Worm (Caenorhabditis elegans): Measurements from ENCODE around the gene sru-3.

sru-3 gene

ce11 chrIV:9500100-9500499 lies 3.7 kb downstream of the sru-3 start, which contains the start of gene ugt-21:
Gene ugt-21, plus strand, starts transcription at chrIV:9500311.
- no peak for TF ChIP-seq tbx-2 (tag; optimal IDR thresholded peaks at IDR 0.05)
- no peak for TF ChIP-seq zag-1 (tag; optimal IDR thresholded peaks at IDR 0.05)
- TF ChIP-seq ceh-88 (GFP tag; IDR thresholded peaks at IDR 0.05): no peak
- no peak for TF ChIP-seq efl-1 (optimal IDR thresholded peaks at IDR 0.05)
- TF ChIP-seq efl-1 (GFP tag; optimal IDR thresholded peaks at IDR 0.05 in 1 of 2): peak in 1 of 2 experiments; percentile 69
- TF ChIP-seq ets-5 (GFP tag; IDR thresholded peaks at IDR 0.05): no peak
- TF ChIP-seq hpl-2 (GFP tag; optimal IDR thresholded peaks at IDR 0.05): no peak
- TF ChIP-seq egl-27 (tag; optimal IDR thresholded peaks at IDR 0.05): no peak
- TF ChIP-seq elt-2 (tag; optimal IDR thresholded peaks at IDR 0.05): peak; percentile 69
- no peak for TF ChIP-seq unc-30 (tag; optimal IDR thresholded peaks at IDR 0.05)
- TF ChIP-seq sup-37 (GFP tag; optimal IDR thresholded peaks at IDR 0.05): no peak
- TF ChIP-seq F16B12.6 (tag; optimal IDR thresholded peaks at IDR 0.05): no peak

ce11 chrIV:9506251-9506650 lies 9.8 kb downstream of the sru-3 start, which contains the start of gene ttr-9:
Gene ttr-9, minus strand, starts transcription at chrIV:9506351.
- no peak for TF ChIP-seq mdl-1 (tag; optimal IDR thresholded peaks at IDR 0.05)
- no peak for TF ChIP-seq nhr-71 (tag; optimal IDR thresholded peaks at IDR 0.05)
- no peak for TF ChIP-seq nhr-20 (tag; optimal IDR thresholded peaks at IDR 0.05)
- no peak for TF ChIP-seq pax-3 (tag; optimal IDR thresholded peaks at IDR 0.05)
- TF ChIP-seq fkh-8 (tag; optimal IDR thresholded peaks at IDR 0.05): no peak
- no peak for TF ChIP-seq lin-15B (tag; optimal IDR thresholded peaks at IDR 0.05)
- TF ChIP-seq ceh-82 (tag; optimal IDR thresholded peaks at IDR 0.05): no peak
- TF ChIP-seq dsc-1 (tag; optimal IDR thresholded peaks at IDR 0.05): no peak
- TF ChIP-seq nhr-19 (GFP tag; conservative IDR thresholded peaks at IDR 0.05): no peak
- no peak for TF ChIP-seq pag-3 (tag; optimal IDR thresholded peaks at IDR 0.05; ENCODE audit: borderline replicate concordance, insufficient read depth)
- no peak for TF ChIP-seq blmp-1 (tag; optimal IDR thresholded peaks at IDR 0.05)
- no peak for TF ChIP-seq nhr-84 (tag; optimal IDR thresholded peaks at IDR 0.05)
- TF ChIP-seq fos-1 (tag; optimal IDR thresholded peaks at IDR 0.05): no peak
- TF ChIP-seq nhr-85 (tag): no peak
- TF ChIP-seq snu-23 (GFP tag; optimal IDR thresholded peaks at IDR 0.05): no peak
- no peak for TF ChIP-seq lsy-2 (tag; optimal IDR thresholded peaks at IDR 0.05)
- no peak for TF ChIP-seq alr-1 (tag; optimal IDR thresholded peaks at IDR 0.05; ENCODE audit: borderline replicate concordance)
- no peak for TF ChIP-seq mab-9 (GFP tag; IDR thresholded peaks at IDR 0.05)

DNA sequence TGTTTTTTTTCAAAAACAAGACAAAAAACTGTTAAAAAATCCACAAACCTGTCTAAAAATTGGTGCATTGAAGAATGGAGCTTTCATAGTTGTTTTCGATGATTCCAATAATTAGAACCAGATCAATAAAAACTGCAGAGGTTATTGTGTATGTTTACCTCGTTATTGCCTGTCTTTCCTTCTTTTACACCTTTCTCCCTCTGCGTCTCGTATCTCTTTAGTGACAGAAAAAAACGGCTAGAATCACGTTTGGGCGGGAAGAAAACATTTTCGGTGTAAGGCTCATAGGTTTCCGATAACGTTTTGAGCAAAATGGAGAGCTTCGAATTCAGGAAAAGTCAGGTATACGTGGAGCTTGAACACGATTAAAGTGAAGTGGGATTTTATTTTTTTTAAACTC lies 12.2 kb downstream of the sru-3 start, which contains the start of gene ethe-1:
TSS of gene ethe-1 (minus strand) at position 150 of the 400 bp plus-strand sequence.
- peak in 2 of 3 experiments; percentile 0 to 26 for TF ChIP-seq dpl-1 (GFP tag; optimal IDR thresholded peaks at IDR 0.05)
- TF ChIP-seq efl-1 (optimal IDR thresholded peaks at IDR 0.05): peak; percentile 3 to 4
- peak in 1 of 2 experiments; percentile 91 for TF ChIP-seq efl-1 (GFP tag; optimal IDR thresholded peaks at IDR 0.05 in 1 of 2)
- peak; percentile 32 for TF ChIP-seq snpc-4 (tag; optimal IDR thresholded peaks at IDR 0.05)
- no peak for TF ChIP-seq nhr-90 (tag; optimal IDR thresholded peaks at IDR 0.05; ENCODE audit: poor library complexity)
- TF ChIP-seq lir-3 (tag; optimal IDR thresholded peaks at IDR 0.05; ENCODE audit: poor library complexity): no peak
- TF ChIP-seq lin-35 (GFP tag; optimal IDR thresholded peaks at IDR 0.05): peak in 1 of 2 experiments; percentile 22
- TF ChIP-seq fkh-10 (GFP tag; optimal IDR thresholded peaks at IDR 0.05): no peak
- TF ChIP-seq pax-3 (tag; optimal IDR thresholded peaks at IDR 0.05): no peak
- TF ChIP-seq unc-98 (GFP tag; IDR thresholded peaks at IDR 0.05): no peak
- peak; percentile 14 for TF ChIP-seq blmp-1 (tag; optimal IDR thresholded peaks at IDR 0.05)
- no peak for TF ChIP-seq nhr-20 (tag; optimal IDR thresholded peaks at IDR 0.05)
- no peak for TF ChIP-seq dsc-1 (tag; optimal IDR thresholded peaks at IDR 0.05)

- TF ChIP-seq snpc-4 (tag; optimal IDR thresholded peaks at IDR 0.05) (no peak), C04F5.9 (tag; optimal IDR thresholded peaks at IDR 0.05) (no peak), lin-13 (GFP tag; optimal IDR thresholded peaks at IDR 0.05) (peak; percentile 5), efl-1 (optimal IDR thresholded peaks at IDR 0.05) (no peak), efl-1 (GFP tag; optimal IDR thresholded peaks at IDR 0.05 in 1 of 2) (peak in 1 of 2 experiments; percentile 62), tbx-2 (tag; optimal IDR thresholded peaks at IDR 0.05) (no peak), lin-39 (tag; optimal IDR thresholded peaks at IDR 0.05) (no peak), sup-37 (GFP tag; optimal IDR thresholded peaks at IDR 0.05) (no peak), nhr-47 (tag; optimal IDR thresholded peaks at IDR 0.05) (peak; percentile 53), ceh-8 (GFP tag; optimal IDR thresholded peaks at IDR 0.05) (no peak), jun-1 (tag; optimal IDR thresholded peaks at IDR 0.05) (no peak), mep-1 (tag; optimal IDR thresholded peaks at IDR 0.05) (peak; percentile 14), nhr-77 (tag; optimal IDR thresholded peaks at IDR 0.05) (no peak), fkh-8 (tag; optimal IDR thresholded peaks at IDR 0.05) (peak; percentile 95), ztf-4 (tag; optimal IDR thresholded peaks at IDR 0.05) (peak; percentile 8), elt-3 (tag; optimal IDR thresholded peaks at IDR 0.05) (no peak), fos-1 (tag; optimal IDR thresholded peaks at IDR 0.05) (peak; percentile 9)
Measured at ce11 chrIV:9510439-9510838, 14.0 kb downstream of the sru-3 start, which contains the start of gene C33A12.4. Gene C33A12.4, minus strand, starts transcription at chrIV:9510569.
